Worm (Caenorhabditis elegans) whole organism, L4/young adult: ENCODE data around the gene F35H12.5.

Experiments used
- W03F9.2 ChIP-seq: fragments of 150-350 bp; optimal IDR thresholded peaks from 2 replicates; lab custom pipeline; 2014; ENCODE audit warnings: missing biosample characterization, missing genetic modification characterization
- dao-5 ChIP-seq: sonication (generic microtip); optimal IDR thresholded peaks from 2 replicates; lab custom pipeline; 2016; ENCODE audit warnings: missing genotype, missing genetic modification characterization, moderate library complexity, missing compliant biosample characterization
- him-1 ChIP-seq: sonication (generic microtip); optimal IDR thresholded peaks from 2 replicates; lab custom pipeline; 2016; ENCODE audit warnings: missing genotype, missing genetic modification reagents, missing genetic modification characterization, missing compliant biosample characterization

F35H12.5 gene

DNA sequence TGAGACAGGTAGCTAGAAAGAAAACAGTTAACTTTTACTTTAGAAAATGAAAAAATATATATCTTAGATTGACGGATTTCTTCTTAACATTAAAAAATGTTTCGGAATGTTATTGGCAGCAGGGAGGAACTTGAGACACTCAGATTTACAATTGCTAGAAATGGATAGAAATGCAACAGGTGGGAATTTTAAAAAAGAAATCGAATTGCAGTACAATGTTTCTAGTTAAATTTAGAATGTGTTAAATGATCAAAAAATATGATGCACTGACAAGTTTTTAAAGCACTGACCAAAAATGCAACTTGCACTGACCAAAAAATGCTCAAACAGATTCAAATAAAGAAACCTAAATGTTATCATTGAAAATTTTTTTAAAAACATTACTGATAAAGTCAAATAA lies 7.9 kb downstream of the F35H12.5 start:
- TF ChIP-seq W03F9.2 (tag; lab: Kevin White, UChicago) (no peak), dao-5 (tag; lab: Kevin White, UChicago) (no peak), him-1 (tag; lab: Kevin White, UChicago) (no peak)

ce11 chrX:927632-928031 lies 9.4 kb downstream of the F35H12.5 start:
- TF ChIP-seq dao-5 (tag; lab: Kevin White, UChicago): no peak
- no peak for TF ChIP-seq W03F9.2 (tag; lab: Kevin White, UChicago)
- no peak for TF ChIP-seq him-1 (tag; lab: Kevin White, UChicago)

ce11 chrX:932874-933273 lies 14.7 kb downstream of the F35H12.5 start:
- TF ChIP-seq dao-5 (tag; lab: Kevin White, UChicago) (no peak), him-1 (tag; lab: Kevin White, UChicago) (peak; percentile 60), W03F9.2 (tag; lab: Kevin White, UChicago) (no peak)

ce11 chrX:933504-933903 lies 15.3 kb downstream of the F35H12.5 start, which contains the start of gene F35H12.1:
Gene F35H12.1 (plus strand): TSS chrX:933804.
- TF ChIP-seq him-1 (tag; lab: Kevin White, UChicago) (no peak), dao-5 (tag; lab: Kevin White, UChicago) (no peak), W03F9.2 (tag; lab: Kevin White, UChicago) (no peak)

- TF ChIP-seq W03F9.2 (tag; lab: Kevin White, UChicago): no peak
- TF ChIP-seq dao-5 (tag; lab: Kevin White, UChicago): no peak
- TF ChIP-seq him-1 (tag; lab: Kevin White, UChicago): no peak
Measured at ce11 chrX:936013-936412, 17.8 kb downstream of the F35H12.5 start.

DNA sequence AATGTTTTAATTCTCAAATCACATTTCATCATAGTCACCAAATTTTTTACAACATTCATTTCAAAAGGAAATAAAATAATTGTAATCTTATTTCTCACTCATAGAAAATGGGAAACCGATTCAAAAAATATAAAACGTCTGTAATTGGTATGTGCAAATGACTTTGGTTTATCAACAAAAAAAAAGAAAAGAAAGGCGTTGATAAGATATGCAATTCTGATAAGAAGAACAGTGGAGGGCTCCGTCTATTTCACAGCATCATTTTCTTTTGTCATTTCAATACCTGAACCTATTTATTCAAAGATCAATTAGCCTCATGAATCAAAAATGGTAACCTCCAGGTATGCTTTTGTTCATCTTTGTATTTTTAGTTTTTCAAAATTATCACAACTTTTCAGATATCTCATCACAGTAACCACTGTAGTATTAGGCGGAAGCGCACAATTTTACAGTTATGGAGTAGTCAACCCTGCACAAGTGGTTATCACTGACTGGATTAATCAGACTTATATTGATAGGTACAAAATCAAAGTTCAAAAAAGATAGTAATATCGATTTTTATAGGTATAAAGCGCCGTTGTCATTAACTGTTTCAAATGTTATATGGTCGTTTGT lies 20.2 kb downstream of the F35H12.5 start, which contains the start of gene F53H8.3:
TSS of gene F53H8.3 (plus strand) at position 275 of the 615 bp plus-strand sequence.
- TF ChIP-seq dao-5 (tag; lab: Kevin White, UChicago): no peak
- TF ChIP-seq him-1 (tag; lab: Kevin White, UChicago): no peak
- TF ChIP-seq W03F9.2 (tag; lab: Kevin White, UChicago): no peak

DNA sequence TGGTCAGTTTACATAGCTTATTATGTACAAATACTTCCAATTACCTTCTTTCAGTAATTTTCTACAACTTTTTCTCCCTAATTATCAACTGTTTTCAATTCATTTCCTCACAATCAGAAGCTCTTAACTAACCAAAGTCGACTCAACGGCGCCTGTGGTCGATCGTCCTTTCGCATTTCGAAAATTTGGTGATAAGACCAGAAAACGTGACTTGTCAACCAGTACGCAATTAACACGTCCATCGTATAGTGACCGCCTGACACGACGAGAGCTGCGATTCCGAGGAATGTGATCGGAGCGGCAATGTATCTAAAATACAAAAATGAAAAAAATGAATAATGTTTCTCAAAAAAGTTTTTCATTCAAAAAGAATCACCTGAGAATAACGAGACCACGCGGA lies 27.5 kb downstream of the F35H12.5 start:
- TF ChIP-seq W03F9.2 (tag; lab: Kevin White, UChicago): no peak
- TF ChIP-seq him-1 (tag; lab: Kevin White, UChicago): no peak
- no peak for TF ChIP-seq dao-5 (tag; lab: Kevin White, UChicago)

DNA sequence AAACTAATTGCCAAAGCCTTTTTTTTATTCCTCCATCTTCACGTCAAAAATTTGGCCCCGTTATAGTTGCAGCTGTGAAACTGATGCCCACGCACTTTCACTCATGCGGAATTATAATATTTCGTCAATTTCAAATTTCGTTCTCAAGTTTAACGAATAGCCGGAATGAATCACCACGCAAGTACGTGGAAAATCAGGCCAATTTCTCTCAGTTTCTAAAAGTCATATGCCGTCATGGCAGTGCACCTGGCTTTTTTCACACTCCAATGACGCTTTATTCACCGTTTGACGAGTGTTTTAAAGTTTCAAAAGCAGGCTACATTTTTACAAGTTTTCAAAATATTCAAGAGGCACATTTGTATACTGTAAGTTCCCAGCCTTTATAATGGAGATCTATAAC lies 29.7 kb downstream of the F35H12.5 start:
- no peak for TF ChIP-seq him-1 (tag; lab: Kevin White, UChicago)

DNA sequence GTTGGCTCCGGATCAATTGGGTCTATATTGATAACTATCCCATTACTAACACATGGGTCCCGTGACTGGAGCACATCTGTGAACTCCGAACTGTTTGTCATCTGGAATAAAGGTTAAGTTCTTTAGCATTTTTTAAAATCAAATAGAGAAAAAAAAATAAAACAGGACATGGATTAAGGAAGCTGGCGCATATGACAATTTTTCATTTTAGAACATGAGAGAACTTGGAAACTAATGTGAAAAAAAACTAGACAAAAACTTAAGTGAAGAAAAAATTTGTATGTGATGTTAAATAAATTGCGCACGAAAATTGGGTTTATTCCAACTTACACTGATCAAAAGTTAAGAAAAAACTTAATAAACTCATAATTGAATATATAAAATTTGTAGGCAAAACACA lies 30.6 kb downstream of the F35H12.5 start, which contains the start of gene sms-2:
TSS of gene sms-2 (minus strand) at position 101 of the 400 bp plus-strand sequence.
- TF ChIP-seq him-1 (tag; lab: Kevin White, UChicago) (no peak), W03F9.2 (tag; lab: Kevin White, UChicago) (no peak), dao-5 (tag; lab: Kevin White, UChicago) (no peak)

DNA sequence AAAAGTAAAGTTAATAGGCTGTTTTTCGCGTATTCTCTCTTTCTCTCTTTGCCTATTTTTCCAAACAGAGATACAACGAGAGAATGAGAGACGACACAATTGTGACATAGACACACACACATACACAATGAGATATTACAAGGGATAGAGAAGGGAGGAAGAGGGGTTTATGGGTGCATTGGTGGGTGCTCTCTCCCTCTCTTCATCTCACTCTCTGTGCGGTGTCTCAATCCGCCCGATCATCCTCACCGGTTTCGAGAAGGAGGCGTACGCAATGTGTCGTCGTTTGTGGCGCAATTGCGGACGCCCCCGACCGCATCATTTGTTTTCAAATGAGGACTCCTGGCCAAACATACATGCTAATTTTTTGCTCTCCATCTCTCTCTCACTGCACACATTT lies 31.3 kb downstream of the F35H12.5 start:
- TF ChIP-seq him-1 (tag; lab: Kevin White, UChicago): peak; percentile 95
- TF ChIP-seq W03F9.2 (tag; lab: Kevin White, UChicago): peak; percentile 75
- no peak for TF ChIP-seq dao-5 (tag; lab: Kevin White, UChicago)

ce11 chrX:950482-950881 lies 32.3 kb downstream of the F35H12.5 start, which contains the start of gene arr-1:
Gene arr-1 (plus strand): TSS chrX:950782.
- TF ChIP-seq W03F9.2 (tag; lab: Kevin White, UChicago) (no peak), dao-5 (tag; lab: Kevin White, UChicago) (no peak), him-1 (tag; lab: Kevin White, UChicago) (no peak)

DNA sequence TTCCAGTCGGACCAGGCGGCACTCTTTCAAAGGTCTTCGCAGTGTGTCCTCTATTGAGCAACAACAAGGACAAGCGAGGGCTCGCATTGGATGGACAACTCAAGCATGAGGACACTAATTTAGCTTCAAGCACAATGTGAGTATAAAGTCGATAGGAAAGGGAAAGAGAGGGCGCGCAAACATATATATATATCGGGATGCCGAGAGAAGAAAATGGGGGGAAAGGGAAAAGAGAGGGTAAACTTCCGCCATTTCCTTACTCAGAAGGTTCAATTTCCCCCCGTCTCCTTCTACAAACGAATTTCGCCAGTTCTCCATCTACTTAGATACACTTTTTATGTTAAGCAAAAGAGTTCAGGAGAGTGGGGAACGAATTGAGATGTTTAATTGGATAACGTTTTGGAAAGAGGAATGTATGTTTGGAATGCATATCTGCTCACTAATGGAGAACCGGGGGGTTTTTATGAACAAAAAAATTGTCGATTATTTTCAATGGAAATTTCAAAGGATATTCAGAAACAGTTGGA lies 34.4 kb downstream of the F35H12.5 start:
- TF ChIP-seq W03F9.2 (tag; lab: Kevin White, UChicago): no peak
- no peak for TF ChIP-seq dao-5 (tag; lab: Kevin White, UChicago)
- no peak for TF ChIP-seq him-1 (tag; lab: Kevin White, UChicago)

- TF ChIP-seq dao-5 (tag; lab: Kevin White, UChicago): no peak
- no peak for TF ChIP-seq him-1 (tag; lab: Kevin White, UChicago)
- TF ChIP-seq W03F9.2 (tag; lab: Kevin White, UChicago): peak; percentile 2
Measured at ce11 chrX:954499-955061, 36.4 kb downstream of the F35H12.5 start, which contains the start of gene apm-3. Gene apm-3 (plus strand): TSS chrX:954975.
